Worm (Caenorhabditis elegans) whole organism, L1 larva: ENCODE results near the gene C07G2.5.
A peak's percentile ranks its signal among the peaks of the same experiment; 100 is the strongest.

Experiments used
- C04F5.9 ChIP-seq: sonication (generic microtip); optimal IDR thresholded peaks from 2 replicates; lab custom pipeline; 2016; ENCODE audit warnings: missing genetic modification characterization, missing compliant biosample characterization
- C16A3.4 ChIP-seq: fragments of 150-350 bp; optimal IDR thresholded peaks from 2 replicates; lab custom pipeline; 2014; ENCODE audit warnings: missing biosample characterization, missing genetic modification characterization
- Y116A8C.19 ChIP-seq: sonication (generic microtip); optimal IDR thresholded peaks from 2 replicates; lab custom pipeline; 2016; ENCODE audit warnings: missing compliant biosample characterization, missing genetic modification characterization, borderline replicate concordance
- alr-1 ChIP-seq: fragments of 200-800 bp; sonication (Bioruptor generic); optimal IDR thresholded peaks from 2 replicates; lab custom pipeline; 2018; ENCODE audit warnings: borderline replicate concordance, mild to moderate bottlenecking, missing genetic modification characterization, missing compliant biosample characterization
- aly-2 ChIP-seq: fragments of 150-350 bp; optimal IDR thresholded peaks from 2 replicates; lab custom pipeline; 2014; ENCODE audit warnings: missing biosample characterization, missing genetic modification characterization
- ama-1 ChIP-seq: fragments of 150-350 bp; optimal IDR thresholded peaks from 2 replicates; lab custom pipeline; 2014
- ceh-63 ChIP-seq: fragments of 200-800 bp; sonication (Bioruptor generic); optimal IDR thresholded peaks from 2 replicates; lab custom pipeline; 2018; ENCODE audit warnings: mild to moderate bottlenecking, missing genetic modification characterization, missing compliant biosample characterization
- ceh-82 ChIP-seq, 3 experiments: fragments of 150-350 bp in 1 of 3; sonication (generic microtip) in 2 of 3; optimal IDR thresholded peaks; 2 replicates each; lab custom pipeline; 2014 to 2017; ENCODE audit warnings: missing biosample characterization in 3 of 3, missing genetic modification characterization in 3 of 3
- ceh-88 ChIP-seq: fragments of 200-800 bp; sonication (Bioruptor generic); IDR thresholded peaks from 2 replicates; pipeline ENCODE4 v1.3.6; 2022; ENCODE audit warnings: missing genetic modification characterization, missing compliant biosample characterization
- dsc-1 ChIP-seq: sonication (generic microtip); optimal IDR thresholded peaks from 2 replicates; lab custom pipeline; 2016; ENCODE audit warnings: mild to moderate bottlenecking, missing genetic modification characterization, missing compliant biosample characterization
- efl-1 ChIP-seq, 4 experiments: fragments of 150-350 bp; optimal IDR thresholded peaks in 3 of 4; peaks in 1 of 4; 1 replicate in 1 of 4; 2 replicates in 3 of 4; lab custom pipeline; 2014; ENCODE audit warnings: missing biosample characterization in 2 of 4, missing genetic modification characterization in 2 of 4, missing genetic modification reagents in 2 of 4
- efl-3 ChIP-seq: fragments of 200-800 bp; sonication (Bioruptor generic); optimal IDR thresholded peaks from 2 replicates; lab custom pipeline; 2018; ENCODE audit warnings: mild to moderate bottlenecking, missing genetic modification characterization, missing compliant biosample characterization
- egl-13 ChIP-seq: sonication (generic microtip); optimal IDR thresholded peaks from 2 replicates; lab custom pipeline; 2016; ENCODE audit warnings: missing genotype, missing genetic modification reagents, missing genetic modification characterization, missing compliant biosample characterization
- egl-27 ChIP-seq, 2 experiments: fragments of 150-350 bp in 1 of 2; sonication (generic microtip); optimal IDR thresholded peaks; 3 replicates each; lab custom pipeline; 2017 to 2018; ENCODE audit warnings: missing biosample characterization in 2 of 2, missing genetic modification characterization in 2 of 2, missing genetic modification reagents in 2 of 2
- elt-2 ChIP-seq: sonication (generic microtip); optimal IDR thresholded peaks from 2 replicates; lab custom pipeline; 2016; ENCODE audit warnings: missing genetic modification characterization, mild to moderate bottlenecking, inconsistent platforms, missing compliant biosample characterization, missing genetic modification reagents
- ets-5 ChIP-seq: fragments of 200-800 bp; sonication (Bioruptor generic); IDR thresholded peaks from 2 replicates; pipeline ENCODE4 v1.3.6; 2022; ENCODE audit warnings: missing genetic modification characterization, missing compliant biosample characterization
- fkh-10 ChIP-seq: sonication (generic microtip); optimal IDR thresholded peaks from 2 replicates; lab custom pipeline; 2017; ENCODE audit warnings: missing biosample characterization, missing genetic modification reagents, missing genetic modification characterization
- fkh-4 ChIP-seq: sonication (generic microtip); optimal IDR thresholded peaks from 2 replicates; lab custom pipeline; 2016; ENCODE audit warnings: missing compliant biosample characterization, missing genetic modification characterization, borderline replicate concordance
- fkh-8 ChIP-seq: sonication (generic microtip); optimal IDR thresholded peaks from 2 replicates; lab custom pipeline; 2016; ENCODE audit warnings: mild to moderate bottlenecking, missing genetic modification characterization, missing compliant biosample characterization
- fos-1 ChIP-seq: fragments of 150-350 bp; optimal IDR thresholded peaks from 2 replicates; lab custom pipeline; 2014; ENCODE audit warnings: missing biosample characterization, missing genetic modification characterization
- grh-1 ChIP-seq: fragments of 200-800 bp; sonication (Bioruptor generic); IDR thresholded peaks from 2 replicates; pipeline ENCODE4 v1.3.6; 2022; ENCODE audit warnings: missing genetic modification reagents, missing genetic modification characterization, missing compliant biosample characterization
- hlh-17 ChIP-seq: fragments of 200-800 bp; sonication (Bioruptor generic); optimal IDR thresholded peaks from 2 replicates; lab custom pipeline; 2018; ENCODE audit warnings: missing genetic modification characterization, mild to moderate bottlenecking, missing compliant biosample characterization, moderate library complexity, borderline replicate concordance
- irx-1 ChIP-seq: sonication (generic microtip); optimal IDR thresholded peaks from 2 replicates; lab custom pipeline; 2016; ENCODE audit warnings: missing genetic modification characterization, missing compliant biosample characterization
- jun-1 ChIP-seq: fragments of 150-350 bp; optimal IDR thresholded peaks from 2 replicates; lab custom pipeline; 2014; ENCODE audit warnings: missing biosample characterization, missing genetic modification reagents, missing genetic modification characterization
- lin-35 ChIP-seq, 2 experiments: fragments of 150-350 bp; optimal IDR thresholded peaks; 2 replicates each; lab custom pipeline; 2014; ENCODE audit warnings: missing biosample characterization in 2 of 2, missing genetic modification characterization in 2 of 2, missing genetic modification reagents in 2 of 2
- mep-1 ChIP-seq: fragments of 150-350 bp; optimal IDR thresholded peaks from 2 replicates; lab custom pipeline; 2014; ENCODE audit warnings: missing biosample characterization, missing genetic modification characterization
- nhr-12 ChIP-seq: sonication (generic microtip); optimal IDR thresholded peaks from 2 replicates; lab custom pipeline; 2017; ENCODE audit warnings: missing biosample characterization, missing genetic modification characterization
- nhr-19 ChIP-seq: fragments of 200-800 bp; sonication (Bioruptor generic); conservative IDR thresholded peaks from 2 replicates; pipeline ENCODE4 v1.3.6; 2022; ENCODE audit warnings: missing genetic modification characterization, missing compliant biosample characterization
- nhr-237 ChIP-seq: fragments of 150-350 bp; optimal IDR thresholded peaks from 2 replicates; lab custom pipeline; 2014; ENCODE audit warnings: missing biosample characterization, missing genetic modification characterization
- nhr-71 ChIP-seq: sonication (generic microtip); optimal IDR thresholded peaks from 2 replicates; lab custom pipeline; 2016; ENCODE audit warnings: mild to moderate bottlenecking, missing genetic modification characterization, moderate library complexity, missing compliant biosample characterization
- nhr-76 ChIP-seq: sonication (generic microtip); optimal IDR thresholded peaks from 2 replicates; lab custom pipeline; 2017; ENCODE audit warnings: missing biosample characterization, missing genetic modification characterization
- nhr-77 ChIP-seq: fragments of 150-350 bp; optimal IDR thresholded peaks from 2 replicates; lab custom pipeline; 2014; ENCODE audit warnings: missing biosample characterization, missing genetic modification characterization
- nhr-90 ChIP-seq: sonication (generic microtip); optimal IDR thresholded peaks from 2 replicates; lab custom pipeline; 2016; ENCODE audit warnings: mild to moderate bottlenecking, missing genetic modification characterization, missing compliant biosample characterization; ENCODE audit not compliant: poor library complexity
- pag-3 ChIP-seq: sonication (generic microtip); optimal IDR thresholded peaks from 2 replicates; lab custom pipeline; 2017; ENCODE audit warnings: missing genetic modification characterization, mild to moderate bottlenecking, missing compliant biosample characterization, antibody characterized with exemption, borderline replicate concordance; ENCODE audit not compliant: insufficient read depth
- pax-3 ChIP-seq: fragments of 200-800 bp; sonication (Bioruptor generic); optimal IDR thresholded peaks from 2 replicates; lab custom pipeline; 2018; ENCODE audit warnings: mild to moderate bottlenecking, missing genetic modification characterization, moderate library complexity, missing compliant biosample characterization
- rnt-1 ChIP-seq: sonication (generic microtip); optimal IDR thresholded peaks from 2 replicates; lab custom pipeline; 2016; ENCODE audit warnings: mild to moderate bottlenecking, missing genetic modification characterization, moderate library complexity, missing compliant biosample characterization
- skn-1 ChIP-seq: fragments of 150-350 bp; optimal IDR thresholded peaks from 2 replicates; lab custom pipeline; 2014; ENCODE audit warnings: missing biosample characterization, missing genetic modification characterization
- snu-23 ChIP-seq: sonication (generic microtip); optimal IDR thresholded peaks from 2 replicates; lab custom pipeline; 2016; ENCODE audit warnings: missing genetic modification characterization, missing compliant biosample characterization
- sup-37 ChIP-seq: fragments of 200-800 bp; sonication (Bioruptor generic); optimal IDR thresholded peaks from 2 replicates; lab custom pipeline; 2018; ENCODE audit warnings: mild to moderate bottlenecking, missing genetic modification characterization, missing compliant biosample characterization
- tbx-2 ChIP-seq: sonication (generic microtip); optimal IDR thresholded peaks from 2 replicates; lab custom pipeline; 2016; ENCODE audit warnings: missing genetic modification characterization, missing compliant biosample characterization
- unc-62 ChIP-seq: fragments of 150-350 bp; optimal IDR thresholded peaks from 2 replicates; lab custom pipeline; 2014; ENCODE audit warnings: missing biosample characterization, missing genetic modification reagents, missing genetic modification characterization
- xbp-1 ChIP-seq: sonication (generic microtip); optimal IDR thresholded peaks from 2 replicates; lab custom pipeline; 2016; ENCODE audit warnings: missing genetic modification characterization, missing compliant biosample characterization
- zag-1 ChIP-seq: fragments of 150-350 bp; optimal IDR thresholded peaks from 2 replicates; lab custom pipeline; 2014; ENCODE audit warnings: missing biosample characterization, missing genetic modification characterization

Gene C07G2.5

ce11 chrIII:4494541-4495010 lies 4.3 kb downstream of the C07G2.5 start (continued):
- TF ChIP-seq elt-2 (tag; lab: Kevin White, UChicago) (peak; percentile 59), xbp-1 (tag; lab: Kevin White, UChicago) (peak; percentile 4), fos-1 (tag; lab: Kevin White, UChicago) (no peak), nhr-90 (peak; percentile 78), pax-3 (peak; percentile 9), nhr-71 (peak; percentile 75), hlh-17 (GFP tag; lab: Kevin White, UChicago) (no peak), Y116A8C.19 (no peak), ceh-88 (GFP tag; lab: Robert Waterston, UW) (no peak), egl-27 (tag; optimal IDR thresholded peaks at IDR 0.05; lab: Kevin White, UChicago) (no peak), fkh-10 (GFP tag; lab: Kevin White, UChicago) (no peak), ama-1 (lab: Kevin White, UChicago) (no peak)

- peak; percentile 61 for TF ChIP-seq elt-2 (tag; lab: Kevin White, UChicago)
- no peak for TF ChIP-seq fkh-4 (tag; lab: Kevin White, UChicago)
- 0 out of 2 replicates have a peak, but pooled peaks have one; percentile 51 for TF ChIP-seq ets-5 (GFP tag; lab: Robert Waterston, UW)
- no peak for TF ChIP-seq efl-1 (optimal IDR thresholded peaks at IDR 0.05; lab: Kevin White, UChicago)
- TF ChIP-seq efl-1 (GFP tag; optimal IDR thresholded peaks at IDR 0.05 in 1 of 2; lab: Kevin White, UChicago), result peak in 1 of 2 experiments; percentile 3
- no peak for TF ChIP-seq aly-2
- TF ChIP-seq skn-1 (tag; lab: Kevin White, UChicago), result no peak
- TF ChIP-seq C16A3.4 (tag; lab: Kevin White, UChicago), result no peak
- TF ChIP-seq, all 84 proteins: peak for 3
Measured at ce11 chrIII:4493008-4493777, 5.6 kb downstream of the C07G2.5 start.

ce11 chrIII:4491164-4492144 lies 7.4 kb downstream of the C07G2.5 start:
- peak; percentile 16 for TF ChIP-seq dsc-1 (tag; lab: Kevin White, UChicago)
- no peak for TF ChIP-seq nhr-77 (tag; lab: Kevin White, UChicago)
- TF ChIP-seq egl-13 (tag; lab: Kevin White, UChicago), result no peak
- no peak for TF ChIP-seq nhr-12 (tag; lab: Kevin White, UChicago)
- TF ChIP-seq jun-1, result no peak
- TF ChIP-seq snu-23, result peak; percentile 35
- no peak for TF ChIP-seq xbp-1 (tag; lab: Kevin White, UChicago)
- no peak for TF ChIP-seq ceh-82 (tag; optimal IDR thresholded peaks at IDR 0.05; lab: Kevin White, UChicago)
- peak; percentile 48 for TF ChIP-seq fkh-8 (tag; lab: Kevin White, UChicago)
- no peak for TF ChIP-seq nhr-76 (tag; lab: Kevin White, UChicago)
- no peak for TF ChIP-seq pag-3 (tag; lab: Kevin White, UChicago)
- TF ChIP-seq efl-3 (GFP tag; lab: Kevin White, UChicago), result no peak
- TF ChIP-seq ceh-63 (GFP tag; lab: Kevin White, UChicago), result no peak
- no peak for TF ChIP-seq irx-1 (tag; lab: Kevin White, UChicago)
- TF ChIP-seq fos-1 (tag; lab: Kevin White, UChicago), result no peak
- TF ChIP-seq efl-1 (optimal IDR thresholded peaks at IDR 0.05; lab: Kevin White, UChicago), result peak; percentile 2 to 61
- peak; percentile 56 to 93 for TF ChIP-seq efl-1 (GFP tag; optimal IDR thresholded peaks at IDR 0.05 in 1 of 2; lab: Kevin White, UChicago)
- TF ChIP-seq zag-1 (tag; lab: Kevin White, UChicago), result no peak
- TF ChIP-seq unc-62 (GFP tag; lab: Kevin White, UChicago), result no peak
- TF ChIP-seq nhr-19 (GFP tag; lab: Robert Waterston, UW), result no peak; the same call in 1 of the 2 replicates
- peak; percentile 8 to 37 for TF ChIP-seq lin-35 (GFP tag; optimal IDR thresholded peaks at IDR 0.05; lab: Kevin White, UChicago)
- TF ChIP-seq tbx-2 (tag; lab: Kevin White, UChicago), result no peak
- TF ChIP-seq mep-1 (tag; lab: Kevin White, UChicago), result no peak
- TF ChIP-seq elt-2 (tag; lab: Kevin White, UChicago), result peak; percentile 16
- TF ChIP-seq C04F5.9 (tag; lab: Kevin White, UChicago), result no peak
- TF ChIP-seq rnt-1 (tag; lab: Kevin White, UChicago), result no peak
- no peak for TF ChIP-seq egl-27 (tag; optimal IDR thresholded peaks at IDR 0.05; lab: Kevin White, UChicago)
- TF ChIP-seq alr-1 (tag; lab: Kevin White, UChicago), result no peak
- no peak for TF ChIP-seq sup-37 (GFP tag; lab: Kevin White, UChicago)
- no peak for TF ChIP-seq nhr-237 (tag; lab: Kevin White, UChicago)
- no peak for TF ChIP-seq grh-1
